Worm (Caenorhabditis elegans) whole organism, L1 larva: ENCODE results near the gene pat-12.
A peak's percentile ranks its signal among the peaks of the same experiment; 100 is the strongest.

Experiments used
- aha-1 ChIP-seq: fragments of 150-350 bp; optimal IDR thresholded peaks from 2 replicates; lab custom pipeline; 2014; ENCODE audit warnings: missing biosample characterization, missing genetic modification characterization
- alr-1 ChIP-seq: fragments of 200-800 bp; sonication (Bioruptor generic); optimal IDR thresholded peaks from 2 replicates; lab custom pipeline; 2018; ENCODE audit warnings: borderline replicate concordance, mild to moderate bottlenecking, missing genetic modification characterization, missing compliant biosample characterization
- blmp-1 ChIP-seq: fragments of 150-350 bp; optimal IDR thresholded peaks from 2 replicates; lab custom pipeline; 2014; ENCODE audit warnings: missing biosample characterization, missing genetic modification characterization
- ceh-63 ChIP-seq: fragments of 200-800 bp; sonication (Bioruptor generic); optimal IDR thresholded peaks from 2 replicates; lab custom pipeline; 2018; ENCODE audit warnings: mild to moderate bottlenecking, missing genetic modification characterization, missing compliant biosample characterization
- ceh-82 ChIP-seq, 3 experiments: fragments of 150-350 bp in 1 of 3; sonication (generic microtip) in 2 of 3; optimal IDR thresholded peaks; 2 replicates each; lab custom pipeline; 2014 to 2017; ENCODE audit warnings: missing biosample characterization in 3 of 3, missing genetic modification characterization in 3 of 3
- ceh-90 ChIP-seq: sonication (generic microtip); optimal IDR thresholded peaks from 2 replicates; lab custom pipeline; 2016; ENCODE audit warnings: missing genetic modification characterization, missing compliant biosample characterization
- dsc-1 ChIP-seq: sonication (generic microtip); optimal IDR thresholded peaks from 2 replicates; lab custom pipeline; 2016; ENCODE audit warnings: mild to moderate bottlenecking, missing genetic modification characterization, missing compliant biosample characterization
- efl-1 ChIP-seq, 4 experiments: fragments of 150-350 bp; optimal IDR thresholded peaks in 3 of 4; peaks in 1 of 4; 1 replicate in 1 of 4; 2 replicates in 3 of 4; lab custom pipeline; 2014; ENCODE audit warnings: missing biosample characterization in 2 of 4, missing genetic modification characterization in 2 of 4, missing genetic modification reagents in 2 of 4
- egl-13 ChIP-seq: sonication (generic microtip); optimal IDR thresholded peaks from 2 replicates; lab custom pipeline; 2016; ENCODE audit warnings: missing genotype, missing genetic modification reagents, missing genetic modification characterization, missing compliant biosample characterization
- elt-2 ChIP-seq: sonication (generic microtip); optimal IDR thresholded peaks from 2 replicates; lab custom pipeline; 2016; ENCODE audit warnings: missing genetic modification characterization, mild to moderate bottlenecking, inconsistent platforms, missing compliant biosample characterization, missing genetic modification reagents
- fkh-10 ChIP-seq: sonication (generic microtip); optimal IDR thresholded peaks from 2 replicates; lab custom pipeline; 2017; ENCODE audit warnings: missing biosample characterization, missing genetic modification reagents, missing genetic modification characterization
- fkh-8 ChIP-seq: sonication (generic microtip); optimal IDR thresholded peaks from 2 replicates; lab custom pipeline; 2016; ENCODE audit warnings: mild to moderate bottlenecking, missing genetic modification characterization, missing compliant biosample characterization
- fos-1 ChIP-seq: fragments of 150-350 bp; optimal IDR thresholded peaks from 2 replicates; lab custom pipeline; 2014; ENCODE audit warnings: missing biosample characterization, missing genetic modification characterization
- hlh-17 ChIP-seq: fragments of 200-800 bp; sonication (Bioruptor generic); optimal IDR thresholded peaks from 2 replicates; lab custom pipeline; 2018; ENCODE audit warnings: missing genetic modification characterization, mild to moderate bottlenecking, missing compliant biosample characterization, moderate library complexity, borderline replicate concordance
- hlh-4 ChIP-seq: sonication (generic microtip); optimal IDR thresholded peaks from 2 replicates; lab custom pipeline; 2016; ENCODE audit warnings: mild to moderate bottlenecking, missing genetic modification characterization, missing compliant biosample characterization
- isw-1 ChIP-seq: fragments of 200-800 bp; sonication (Bioruptor generic); IDR thresholded peaks from 2 replicates; pipeline ENCODE4 v1.3.6; 2022; ENCODE audit warnings: missing genetic modification characterization, missing compliant biosample characterization
- jun-1 ChIP-seq: fragments of 150-350 bp; optimal IDR thresholded peaks from 2 replicates; lab custom pipeline; 2014; ENCODE audit warnings: missing biosample characterization, missing genetic modification reagents, missing genetic modification characterization
- lin-13 ChIP-seq: fragments of 150-350 bp; optimal IDR thresholded peaks from 2 replicates; lab custom pipeline; 2014; ENCODE audit warnings: missing biosample characterization, missing genetic modification reagents, missing genetic modification characterization
- lin-14 ChIP-seq: fragments of 200-800 bp; sonication (Bioruptor generic); optimal IDR thresholded peaks from 2 replicates; lab custom pipeline; 2018; ENCODE audit warnings: mild to moderate bottlenecking, missing genetic modification characterization, moderate library complexity, missing compliant biosample characterization
- lin-39 ChIP-seq: fragments of 150-350 bp; optimal IDR thresholded peaks from 2 replicates; lab custom pipeline; 2014; ENCODE audit warnings: missing biosample characterization, missing genetic modification reagents, missing genetic modification characterization
- lsy-2 ChIP-seq, 2 experiments: fragments of 150-350 bp; optimal IDR thresholded peaks; 2 replicates each; lab custom pipeline; 2014; ENCODE audit warnings: missing biosample characterization in 2 of 2, missing genetic modification characterization in 2 of 2
- mdl-1 ChIP-seq, 2 experiments: fragments of 150-350 bp; optimal IDR thresholded peaks; 2 replicates each; lab custom pipeline; 2014 to 2017; ENCODE audit warnings: missing biosample characterization in 2 of 2, missing genetic modification characterization in 2 of 2, inconsistent platforms in 1 of 2
- mef-2 ChIP-seq: fragments of 150-350 bp; optimal IDR thresholded peaks from 2 replicates; lab custom pipeline; 2014; ENCODE audit warnings: missing biosample characterization, missing genetic modification characterization
- mep-1 ChIP-seq: fragments of 150-350 bp; optimal IDR thresholded peaks from 2 replicates; lab custom pipeline; 2014; ENCODE audit warnings: missing biosample characterization, missing genetic modification characterization
- nhr-12 ChIP-seq: sonication (generic microtip); optimal IDR thresholded peaks from 2 replicates; lab custom pipeline; 2017; ENCODE audit warnings: missing biosample characterization, missing genetic modification characterization
- nhr-19 ChIP-seq: fragments of 200-800 bp; sonication (Bioruptor generic); conservative IDR thresholded peaks from 2 replicates; pipeline ENCODE4 v1.3.6; 2022; ENCODE audit warnings: missing genetic modification characterization, missing compliant biosample characterization
- nhr-20 ChIP-seq: sonication (generic microtip); optimal IDR thresholded peaks from 2 replicates; lab custom pipeline; 2016; ENCODE audit warnings: mild to moderate bottlenecking, missing genetic modification characterization, missing compliant biosample characterization
- nhr-237 ChIP-seq: fragments of 150-350 bp; optimal IDR thresholded peaks from 2 replicates; lab custom pipeline; 2014; ENCODE audit warnings: missing biosample characterization, missing genetic modification characterization
- nhr-47 ChIP-seq: sonication (generic microtip); optimal IDR thresholded peaks from 2 replicates; lab custom pipeline; 2016; ENCODE audit warnings: mild to moderate bottlenecking, missing genetic modification characterization, moderate library complexity, missing compliant biosample characterization
- nhr-71 ChIP-seq: sonication (generic microtip); optimal IDR thresholded peaks from 2 replicates; lab custom pipeline; 2016; ENCODE audit warnings: mild to moderate bottlenecking, missing genetic modification characterization, moderate library complexity, missing compliant biosample characterization
- nhr-77 ChIP-seq: fragments of 150-350 bp; optimal IDR thresholded peaks from 2 replicates; lab custom pipeline; 2014; ENCODE audit warnings: missing biosample characterization, missing genetic modification characterization
- nhr-85 ChIP-seq: sonication (generic microtip); peaks from one replicate; lab custom pipeline; 2016; ENCODE audit warnings: missing genetic modification characterization, inconsistent platforms, missing compliant biosample characterization
- pax-3 ChIP-seq: fragments of 200-800 bp; sonication (Bioruptor generic); optimal IDR thresholded peaks from 2 replicates; lab custom pipeline; 2018; ENCODE audit warnings: mild to moderate bottlenecking, missing genetic modification characterization, moderate library complexity, missing compliant biosample characterization
- pqm-1 ChIP-seq: sonication (generic microtip); optimal IDR thresholded peaks from 3 replicates; lab custom pipeline; 2017; ENCODE audit warnings: missing biosample characterization, missing genetic modification characterization
- rnt-1 ChIP-seq: sonication (generic microtip); optimal IDR thresholded peaks from 2 replicates; lab custom pipeline; 2016; ENCODE audit warnings: mild to moderate bottlenecking, missing genetic modification characterization, moderate library complexity, missing compliant biosample characterization
- snu-23 ChIP-seq: sonication (generic microtip); optimal IDR thresholded peaks from 2 replicates; lab custom pipeline; 2016; ENCODE audit warnings: missing genetic modification characterization, missing compliant biosample characterization
- sox-4 ChIP-seq: sonication (generic microtip); optimal IDR thresholded peaks from 2 replicates; lab custom pipeline; 2016; ENCODE audit warnings: missing genetic modification characterization, missing compliant biosample characterization
- sptf-1 ChIP-seq: fragments of 150-350 bp; optimal IDR thresholded peaks from 2 replicates; lab custom pipeline; 2014; ENCODE audit warnings: missing biosample characterization, missing genetic modification characterization
- swsn-7 ChIP-seq: sonication (generic microtip); optimal IDR thresholded peaks from 2 replicates; lab custom pipeline; 2016; ENCODE audit warnings: missing genetic modification characterization, missing compliant biosample characterization
- tlp-1 ChIP-seq: fragments of 150-350 bp; optimal IDR thresholded peaks from 2 replicates; lab custom pipeline; 2014; ENCODE audit warnings: missing biosample characterization, missing genetic modification characterization
- unc-30 ChIP-seq: sonication (generic microtip); optimal IDR thresholded peaks from 2 replicates; lab custom pipeline; 2017; ENCODE audit warnings: missing biosample characterization, missing genetic modification characterization
- unc-86 ChIP-seq: sonication (generic microtip); optimal IDR thresholded peaks from 2 replicates; lab custom pipeline; 2016; ENCODE audit warnings: missing genetic modification characterization, missing compliant biosample characterization
- xbp-1 ChIP-seq: sonication (generic microtip); optimal IDR thresholded peaks from 2 replicates; lab custom pipeline; 2016; ENCODE audit warnings: missing genetic modification characterization, missing compliant biosample characterization
- zag-1 ChIP-seq: fragments of 150-350 bp; optimal IDR thresholded peaks from 2 replicates; lab custom pipeline; 2014; ENCODE audit warnings: missing biosample characterization, missing genetic modification characterization
- ztf-4 ChIP-seq: fragments of 150-350 bp; optimal IDR thresholded peaks from 2 replicates; lab custom pipeline; 2014; ENCODE audit warnings: missing biosample characterization, missing genetic modification characterization

pat-12 gene

DNA sequence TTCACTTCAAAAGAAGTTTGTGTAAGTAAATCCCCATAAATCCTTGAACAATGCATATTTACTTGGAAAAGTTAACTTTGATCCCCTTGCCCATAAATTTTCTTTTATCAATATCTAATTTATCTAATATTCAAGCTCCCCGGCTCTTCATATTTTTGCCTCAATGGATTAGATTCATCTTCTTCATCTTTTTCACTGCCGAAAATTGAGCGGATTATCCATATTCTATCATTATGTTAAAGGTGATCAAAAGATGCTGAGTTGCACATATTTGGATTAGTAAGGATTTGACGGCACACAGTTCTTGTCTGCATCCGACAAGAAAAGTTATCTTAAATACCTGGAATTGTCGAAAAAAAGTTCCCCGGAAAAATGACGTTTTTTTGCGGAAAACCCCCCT, 38.4 kb upstream of the pat-12 start:
- TF ChIP-seq nhr-47 (tag; lab: Kevin White, UChicago) = peak; percentile 57
- peak; percentile 13 for TF ChIP-seq nhr-71 (tag; lab: Kevin White, UChicago)
- no peak for TF ChIP-seq efl-1 (optimal IDR thresholded peaks at IDR 0.05; lab: Kevin White, UChicago)
- peak in 1 of 2 experiments; percentile 77 for TF ChIP-seq efl-1 (GFP tag; optimal IDR thresholded peaks at IDR 0.05 in 1 of 2; lab: Kevin White, UChicago)
- TF ChIP-seq fkh-8 = peak; percentile 39
- peak; percentile 58 for TF ChIP-seq sox-4 (tag; lab: Kevin White, UChicago)
- TF ChIP-seq mef-2 (tag; lab: Kevin White, UChicago) = no peak
- TF ChIP-seq pax-3 (tag; lab: Kevin White, UChicago) = peak; percentile 46
- peak; percentile 91 for TF ChIP-seq dsc-1
- TF ChIP-seq alr-1 (tag; lab: Kevin White, UChicago) = no peak
- no peak for TF ChIP-seq ztf-4 (tag; lab: Kevin White, UChicago)
- TF ChIP-seq mdl-1 (tag; optimal IDR thresholded peaks at IDR 0.05; lab: Kevin White, UChicago) = no peak

DNA sequence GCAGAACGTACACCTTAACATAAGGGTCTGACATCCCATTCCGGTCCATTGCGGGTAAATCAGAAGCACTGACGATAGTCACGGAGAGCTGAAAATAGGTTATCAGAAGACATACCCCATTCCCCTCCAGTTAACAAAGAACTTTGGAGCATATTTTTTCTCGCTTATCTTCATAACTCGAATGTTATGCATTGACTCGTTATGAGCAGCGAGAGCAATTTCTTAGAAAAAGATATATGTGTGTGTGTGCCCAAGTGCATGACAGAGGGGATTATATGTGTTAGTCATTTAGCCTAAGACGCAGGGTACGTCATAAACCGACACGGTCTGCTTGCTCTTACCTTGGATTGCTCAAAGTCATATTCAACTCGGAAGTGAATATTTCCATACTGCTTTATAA, 37.4 kb upstream of the pat-12 start:
- peak; percentile 35 for TF ChIP-seq nhr-85 (tag; lab: Kevin White, UChicago)
- TF ChIP-seq fkh-10 (GFP tag; lab: Kevin White, UChicago) = peak; percentile 18
- peak; percentile 20 for TF ChIP-seq lin-14
- TF ChIP-seq nhr-237 (tag; lab: Kevin White, UChicago) = no peak
- no peak for TF ChIP-seq alr-1 (tag; lab: Kevin White, UChicago)
- peak in 1 of 2 experiments; percentile 24 for TF ChIP-seq lsy-2 (tag; optimal IDR thresholded peaks at IDR 0.05; lab: Kevin White, UChicago)
- TF ChIP-seq xbp-1 (tag; lab: Kevin White, UChicago) = peak; percentile 7
- peak; percentile 3 for TF ChIP-seq swsn-7 (tag; lab: Kevin White, UChicago)
- no peak for TF ChIP-seq lin-39 (tag; lab: Kevin White, UChicago)
- no peak for TF ChIP-seq elt-2 (tag; lab: Kevin White, UChicago)
- TF ChIP-seq fkh-8 = peak; percentile 84
- no peak for TF ChIP-seq ceh-82 (tag; optimal IDR thresholded peaks at IDR 0.05; lab: Kevin White, UChicago)
- TF ChIP-seq sox-4 (tag; lab: Kevin White, UChicago) = peak; percentile 85
- no peak for TF ChIP-seq mef-2 (tag; lab: Kevin White, UChicago)
- no peak for TF ChIP-seq efl-1 (optimal IDR thresholded peaks at IDR 0.05; lab: Kevin White, UChicago)
- peak in 1 of 2 experiments; percentile 80 for TF ChIP-seq efl-1 (GFP tag; optimal IDR thresholded peaks at IDR 0.05 in 1 of 2; lab: Kevin White, UChicago)
- no peak for TF ChIP-seq pax-3 (tag; lab: Kevin White, UChicago)
- peak; percentile 94 for TF ChIP-seq dsc-1
- no peak for TF ChIP-seq tlp-1
- TF ChIP-seq jun-1 (tag; lab: Kevin White, UChicago) = no peak
- peak; percentile 69 for TF ChIP-seq nhr-71 (tag; lab: Kevin White, UChicago)
- TF ChIP-seq egl-13 (tag; lab: Kevin White, UChicago) = peak; percentile 30
- TF ChIP-seq nhr-47 (tag; lab: Kevin White, UChicago) = peak; percentile 56
- TF ChIP-seq, all 84 proteins: peak for 13

ce11 chrIII:783254-783753, 31.1 kb upstream of the pat-12 start, which contains the start of the genes dagl-2 and ppm-1.G:
TSS of gene dagl-2 (minus strand) at chrIII:783305.
TSS of gene ppm-1.G (plus strand) at chrIII:783703.
- TF ChIP-seq lin-14 (peak; percentile 89), pqm-1 (tag; lab: Kevin White, UChicago) (no peak), fkh-10 (GFP tag; lab: Kevin White, UChicago) (peak; percentile 19), nhr-19 (GFP tag; lab: Robert Waterston, UW) (peak; percentile 55), lin-13 (GFP tag; lab: Kevin White, UChicago) (peak; percentile 76), nhr-12 (no peak), alr-1 (tag; lab: Kevin White, UChicago) (no peak), blmp-1 (tag; lab: Kevin White, UChicago) (peak; percentile 66), hlh-17 (no peak), unc-86 (tag; lab: Kevin White, UChicago) (peak; percentile 61), zag-1 (tag; lab: Kevin White, UChicago) (no peak), jun-1 (tag; lab: Kevin White, UChicago) (peak; percentile 52), ceh-90 (tag; lab: Kevin White, UChicago) (peak; percentile 91), fos-1 (tag; lab: Kevin White, UChicago) (no peak), nhr-237 (tag; lab: Kevin White, UChicago) (no peak), unc-30 (tag; lab: Kevin White, UChicago) (no peak), aha-1 (tag; lab: Kevin White, UChicago) (no peak), sptf-1 (tag; lab: Kevin White, UChicago) (no peak), dsc-1 (peak; percentile 81), nhr-20 (peak; percentile 80), xbp-1 (tag; lab: Kevin White, UChicago) (peak; percentile 74), nhr-77 (peak; percentile 42), rnt-1 (tag; lab: Kevin White, UChicago) (peak; percentile 93), snu-23 (GFP tag; lab: Kevin White, UChicago) (peak; percentile 83), mep-1 (peak; percentile 86), hlh-4 (tag; lab: Kevin White, UChicago) (no peak), ceh-63 (GFP tag; lab: Kevin White, UChicago) (no peak), isw-1 (GFP tag; lab: Robert Waterston, UW) (peak; percentile 72), lin-39 (tag; lab: Kevin White, UChicago) (no peak), fkh-8 (peak; percentile 91), tlp-1 (no peak), mef-2 (tag; lab: Kevin White, UChicago) (no peak)
